Fruit fly (Drosophila melanogaster) whole organism, embryonic: Measurements from ENCODE around the gene CG4293.

Source experiments
- Bdp1 ChIP-seq: fragments of 200-800 bp; sonication (Bioruptor generic); optimal IDR thresholded peaks from 3 replicates; lab custom pipeline; 2016; ENCODE audit warnings: missing biosample characterization, missing genetic modification characterization
- CG10321 ChIP-seq: fragments of 200-800 bp; sonication (Bioruptor generic); IDR thresholded peaks from 2 replicates; pipeline ENCODE4 v1.3.6; 2022; ENCODE audit warnings: missing biosample characterization, missing genetic modification characterization
- CG12155 ChIP-seq: fragments of 200-800 bp; sonication (Bioruptor generic); optimal IDR thresholded peaks from 3 replicates; lab custom pipeline; 2016; ENCODE audit warnings: missing biosample characterization, missing genetic modification characterization
- CG12219 ChIP-seq: fragments of 200-800 bp; sonication (Bioruptor generic); optimal IDR thresholded peaks from 3 replicates; lab custom pipeline; 2018; ENCODE audit warnings: missing biosample characterization, mild to moderate bottlenecking, missing genetic modification characterization
- CG14441 ChIP-seq: fragments of 200-800 bp; sonication (Bioruptor generic); IDR thresholded peaks from 2 replicates; pipeline ENCODE4 v1.3.6; 2022; ENCODE audit warnings: missing biosample characterization, missing genetic modification characterization
- CG1529 ChIP-seq: fragments of 200-800 bp; sonication (Bioruptor generic); optimal IDR thresholded peaks from 3 replicates; lab custom pipeline; 2018; ENCODE audit warnings: missing biosample characterization, missing genetic modification characterization
- CG15479 ChIP-seq: fragments of 200-800 bp; sonication (Bioruptor generic); optimal IDR thresholded peaks from 3 replicates; lab custom pipeline; 2019; ENCODE audit warnings: missing biosample characterization, mild to moderate bottlenecking, missing genetic modification characterization, moderate library complexity
- CG15514 ChIP-seq: fragments of 200-800 bp; sonication (Bioruptor generic); optimal IDR thresholded peaks from 3 replicates; lab custom pipeline; 2017; ENCODE audit warnings: missing biosample characterization, missing genetic modification characterization, mild to moderate bottlenecking, moderate library complexity, missing genetic modification reagents
- CG16863 ChIP-seq: fragments of 200-800 bp; sonication (Bioruptor generic); optimal IDR thresholded peaks from 3 replicates; lab custom pipeline; 2016; ENCODE audit warnings: missing biosample characterization, missing genetic modification characterization
- CG17612 ChIP-seq: fragments of 200-800 bp; sonication (Bioruptor generic); IDR thresholded peaks from 2 replicates; pipeline ENCODE4 v1.3.6; 2022; ENCODE audit warnings: missing biosample characterization, missing genetic modification characterization
- CG1792 ChIP-seq: fragments of 200-800 bp; sonication (Bioruptor generic); optimal IDR thresholded peaks from 2 replicates; lab custom pipeline; 2016; ENCODE audit warnings: missing biosample characterization, missing genetic modification characterization
- CG30403 ChIP-seq: fragments of 200-800 bp; sonication (Bioruptor generic); optimal IDR thresholded peaks from 3 replicates; lab custom pipeline; 2016; ENCODE audit warnings: missing biosample characterization, missing genetic modification characterization
- CG32767 ChIP-seq: fragments of 200-800 bp; sonication (Bioruptor generic); IDR thresholded peaks from 2 replicates; pipeline ENCODE4 v1.3.6; 2022; ENCODE audit warnings: missing biosample characterization, missing genetic modification characterization
- CG4328 ChIP-seq: fragments of 200-800 bp; sonication (Bioruptor generic); optimal IDR thresholded peaks from 3 replicates; lab custom pipeline; 2017; ENCODE audit warnings: missing biosample characterization, missing genetic modification reagents, missing genetic modification characterization
- CG4404 ChIP-seq: fragments of 200-800 bp; sonication (Bioruptor generic); IDR thresholded peaks from 2 replicates; pipeline ENCODE4 v1.3.6; 2022; ENCODE audit warnings: missing biosample characterization, missing genetic modification characterization
- CG6689 ChIP-seq: fragments of 200-800 bp; sonication (Bioruptor generic); IDR thresholded peaks from 2 replicates; pipeline ENCODE4 v1.3.6; 2022; ENCODE audit warnings: missing biosample characterization, missing genetic modification characterization
- CG6791 ChIP-seq: fragments of 200-800 bp; sonication (Bioruptor generic); IDR thresholded peaks from 3 replicates; pipeline ENCODE4 v1.3.6; 2022; ENCODE audit warnings: missing biosample characterization, missing genetic modification characterization; ENCODE audit not compliant: partially characterized antibody
- CHES-1-like ChIP-seq: fragments of 200-800 bp; sonication (Bioruptor generic); optimal IDR thresholded peaks from 2 replicates; lab custom pipeline; 2016; ENCODE audit warnings: missing biosample characterization, missing genetic modification characterization
- Camta ChIP-seq: fragments of 200-800 bp; sonication (Bioruptor generic); optimal IDR thresholded peaks from 2 replicates; lab custom pipeline; 2016; ENCODE audit warnings: missing biosample characterization, missing genetic modification characterization
- D ChIP-seq, 2 experiments: fragments of 200-800 bp in 1 of 2; fragments of >200 bp in 1 of 2; sonication (Bioruptor generic) in 1 of 2; optimal IDR thresholded peaks; 2 replicates in 1 of 2; 3 replicates in 1 of 2; lab custom pipeline; 2017; ENCODE audit warnings: mild to moderate bottlenecking in 1 of 2, missing biosample characterization in 1 of 2, missing genetic modification characterization in 1 of 2, missing genetic modification reagents in 1 of 2
- Dek ChIP-seq: fragments of 200-800 bp; sonication (Bioruptor generic); optimal IDR thresholded peaks from 3 replicates; lab custom pipeline; 2019; ENCODE audit warnings: missing biosample characterization, mild to moderate bottlenecking, missing genetic modification characterization, moderate library complexity
- Doc3 ChIP-seq: fragments of 200-800 bp; sonication (Bioruptor generic); IDR thresholded peaks from 3 replicates; pipeline ENCODE4 v1.3.6; 2022; ENCODE audit warnings: missing biosample characterization, missing genetic modification characterization; ENCODE audit not compliant: partially characterized antibody
- E2f2 ChIP-seq: fragments of 200-800 bp; sonication (Bioruptor generic); IDR thresholded peaks from 2 replicates; pipeline ENCODE4 v1.3.6; 2022; ENCODE audit warnings: missing biosample characterization, missing genetic modification characterization
- Elba2 ChIP-seq: fragments of 200-800 bp; sonication (Bioruptor generic); optimal IDR thresholded peaks from 3 replicates; lab custom pipeline; 2016; ENCODE audit warnings: missing biosample characterization, missing genetic modification characterization
- Fer2 ChIP-seq: fragments of 200-800 bp; sonication (Bioruptor generic); optimal IDR thresholded peaks from 2 replicates; lab custom pipeline; 2018; ENCODE audit warnings: missing biosample characterization, mild to moderate bottlenecking, missing genetic modification characterization, moderate library complexity
- Rfx ChIP-seq: fragments of 200-800 bp; sonication (Bioruptor generic); IDR thresholded peaks from 2 replicates; pipeline ENCODE4 v1.3.6; 2022; ENCODE audit warnings: missing biosample characterization, missing genetic modification characterization
- Tbp ChIP-seq: fragments of >200 bp; optimal IDR thresholded peaks from 2 replicates; lab custom pipeline; 2018; ENCODE audit warnings: missing biosample characterization, missing genetic modification characterization
- Trl ChIP-seq, 3 experiments: fragments of >200 bp in 2 of 3; fragments of 200-800 bp in 1 of 3; sonication (Bioruptor generic) in 1 of 3; optimal IDR thresholded peaks; 2 replicates in 1 of 3; 3 replicates in 2 of 3; lab custom pipeline; 2016 to 2017; ENCODE audit warnings: missing biosample characterization in 1 of 3, missing genetic modification characterization in 1 of 3
- Usf ChIP-seq: fragments of 200-800 bp; sonication (Bioruptor generic); optimal IDR thresholded peaks from 2 replicates; lab custom pipeline; 2017; ENCODE audit warnings: missing genotype, missing biosample characterization, missing genetic modification characterization
- aop ChIP-seq: fragments of 200-800 bp; sonication (Bioruptor generic); IDR thresholded peaks from 2 replicates; pipeline ENCODE4 v1.3.6; 2022; ENCODE audit warnings: missing biosample characterization, missing genetic modification characterization
- ap ChIP-seq: fragments of 200-800 bp; sonication (Bioruptor generic); IDR thresholded peaks from 2 replicates; pipeline ENCODE4 v1.3.6; 2022; ENCODE audit warnings: missing biosample characterization, missing genetic modification characterization
- ash1 ChIP-seq: fragments of 200-800 bp; sonication (Bioruptor generic); optimal IDR thresholded peaks from 2 replicates; lab custom pipeline; 2018; ENCODE audit warnings: missing biosample characterization, mild to moderate bottlenecking, missing genetic modification characterization
- bcd ChIP-seq: fragments of 200-800 bp; sonication (Bioruptor generic); optimal IDR thresholded peaks from 2 replicates; lab custom pipeline; 2017; ENCODE audit warnings: missing biosample characterization, mild to moderate bottlenecking, missing genetic modification characterization
- crol ChIP-seq: fragments of 200-800 bp; sonication (Bioruptor generic); IDR thresholded peaks from 2 replicates; pipeline ENCODE4 v1.3.6; 2022; ENCODE audit warnings: missing biosample characterization, missing genetic modification characterization
- cwo ChIP-seq: fragments of 200-800 bp; sonication (Bioruptor generic); optimal IDR thresholded peaks from 3 replicates; lab custom pipeline; 2017; ENCODE audit warnings: missing biosample characterization, missing genetic modification characterization, mild to moderate bottlenecking, moderate library complexity, missing genetic modification reagents
- da ChIP-seq: fragments of 200-800 bp; sonication (Bioruptor generic); optimal IDR thresholded peaks from 2 replicates; lab custom pipeline; 2016; ENCODE audit warnings: missing biosample characterization, missing genetic modification characterization
- gce ChIP-seq: fragments of 200-800 bp; sonication (Bioruptor generic); IDR thresholded peaks from 3 replicates; pipeline ENCODE4 v1.3.6; 2022; ENCODE audit warnings: missing biosample characterization, missing genetic modification characterization
- ham ChIP-seq: fragments of 200-800 bp; sonication (Bioruptor generic); IDR thresholded peaks from 2 replicates; pipeline ENCODE4 v1.3.6; 2022; ENCODE audit warnings: missing biosample characterization, missing genetic modification characterization
- knrl ChIP-seq: fragments of 200-800 bp; sonication (Bioruptor generic); IDR thresholded peaks from 3 replicates; pipeline ENCODE4 v1.3.6; 2022; ENCODE audit warnings: missing biosample characterization, missing genetic modification characterization; ENCODE audit not compliant: partially characterized antibody
- nerfin-2 ChIP-seq: fragments of 200-800 bp; sonication (Bioruptor generic); IDR thresholded peaks from 2 replicates; pipeline ENCODE4 v1.3.6; 2022; ENCODE audit warnings: missing biosample characterization, missing genetic modification characterization; ENCODE audit not compliant: partially characterized antibody
- oc ChIP-seq: fragments of 200-800 bp; sonication (Bioruptor generic); optimal IDR thresholded peaks from 2 replicates; lab custom pipeline; 2018; ENCODE audit warnings: missing biosample characterization, mild to moderate bottlenecking, missing genetic modification characterization, moderate library complexity
- onecut ChIP-seq: fragments of 200-800 bp; sonication (Bioruptor generic); IDR thresholded peaks from 2 replicates; pipeline ENCODE4 v1.3.6; 2022; ENCODE audit warnings: missing biosample characterization, missing genetic modification characterization
- otp ChIP-seq: fragments of 200-800 bp; sonication (Bioruptor generic); IDR thresholded peaks from 3 replicates; pipeline ENCODE4, ENCODE4 v1.3.6; 2022; ENCODE audit warnings: missing biosample characterization, missing genetic modification characterization
- pros ChIP-seq: fragments of 200-800 bp; sonication (Bioruptor generic); optimal IDR thresholded peaks from 3 replicates; lab custom pipeline; 2019; ENCODE audit warnings: missing biosample characterization, mild to moderate bottlenecking, missing genetic modification characterization, moderate library complexity
- row ChIP-seq: fragments of 200-800 bp; sonication (Bioruptor generic); IDR thresholded peaks from 3 replicates; pipeline ENCODE4 v1.3.6; 2022; ENCODE audit warnings: missing biosample characterization, missing genetic modification characterization
- sim ChIP-seq: fragments of 200-800 bp; sonication (Bioruptor generic); IDR thresholded peaks from 2 replicates; pipeline ENCODE4 v1.3.6; 2022; ENCODE audit warnings: missing biosample characterization, missing genetic modification characterization
- slou ChIP-seq: fragments of 200-800 bp; sonication (Bioruptor generic); optimal IDR thresholded peaks from 3 replicates; lab custom pipeline; 2016; ENCODE audit warnings: missing biosample characterization, missing genetic modification characterization
- sug ChIP-seq: fragments of 200-800 bp; optimal IDR thresholded peaks from 2 replicates; lab custom pipeline; 2019; ENCODE audit warnings: missing biosample characterization, mild to moderate bottlenecking, missing genetic modification characterization, moderate library complexity
- vnd ChIP-seq: fragments of 200-800 bp; sonication (Bioruptor generic); IDR thresholded peaks from 3 replicates; pipeline ENCODE4 v1.3.6; 2022; ENCODE audit warnings: missing biosample characterization, missing genetic modification characterization; ENCODE audit not compliant: partially characterized antibody
- zf30C ChIP-seq: fragments of 200-800 bp; sonication (Bioruptor generic); optimal IDR thresholded peaks from 3 replicates; lab custom pipeline; 2018; ENCODE audit warnings: missing biosample characterization, mild to moderate bottlenecking, missing genetic modification characterization

CG4293 gene

dm6 chrX:526479-527071 lies 3.5 kb downstream of the CG4293 start (continued):
- no peak for TF ChIP-seq Trl (optimal IDR thresholded peaks at IDR 0.05; lab: Kevin White, UChicago)
- TF ChIP-seq Trl (GFP tag; optimal IDR thresholded peaks at IDR 0.05; lab: Kevin White, UChicago), result peak; percentile 76
- TF ChIP-seq Elba2 (GFP tag; lab: Kevin White, UChicago), result peak; percentile 89
- no peak for TF ChIP-seq CG6791 (GFP tag; lab: Robert Waterston, UW)
- TF ChIP-seq CG12219, result peak; percentile 33
- no peak for TF ChIP-seq Tbp (GFP tag; lab: Kevin White, UChicago)
- peak; percentile 47; the same call in 1 of the 2 replicates for TF ChIP-seq sim
- no peak for TF ChIP-seq slou (GFP tag; lab: Kevin White, UChicago)
- TF ChIP-seq E2f2 (GFP tag; lab: Robert Waterston, UW), result no peak
- TF ChIP-seq crol, result no peak
- no peak for TF ChIP-seq gce (GFP tag; lab: Robert Waterston, UW)
- TF ChIP-seq nerfin-2, result no peak
- no peak for TF ChIP-seq ash1 (GFP tag; lab: Kevin White, UChicago)
- TF ChIP-seq Doc3, result no peak
- peak; percentile 71 for TF ChIP-seq Camta
- peak; percentile 95 for TF ChIP-seq zf30C (GFP tag; lab: Kevin White, UChicago)
- no peak for TF ChIP-seq Dek (tag; lab: Kevin White, UChicago)
- TF ChIP-seq oc (tag; lab: Kevin White, UChicago), result no peak
- peak; percentile 75 for TF ChIP-seq pros (GFP tag; lab: Kevin White, UChicago)
- TF ChIP-seq Bdp1 (GFP tag; lab: Kevin White, UChicago), result peak; percentile 9
- no peak for TF ChIP-seq sug (tag; lab: Kevin White, UChicago)
- no peak for TF ChIP-seq D (optimal IDR thresholded peaks at IDR 0.05; lab: Kevin White, UChicago)
- TF ChIP-seq D (GFP tag; optimal IDR thresholded peaks at IDR 0.05; lab: Kevin White, UChicago), result peak; percentile 61
- peak; percentile 67 for TF ChIP-seq CG12155 (GFP tag; lab: Kevin White, UChicago)
- TF ChIP-seq CG1529 (GFP tag; lab: Kevin White, UChicago), result peak; percentile 2
- TF ChIP-seq da (GFP tag; lab: Kevin White, UChicago), result peak; percentile 59
- TF ChIP-seq row (GFP tag; lab: Robert Waterston, UW), result peak; percentile 61
- peak; percentile 93 for TF ChIP-seq CG4404
- no peak for TF ChIP-seq CG32767 (GFP tag; lab: Robert Waterston, UW)
- 0 out of 3 replicates have a peak, but pooled peaks have one; percentile 45 for TF ChIP-seq otp
- peak; percentile 64 for TF ChIP-seq CG16863 (GFP tag; lab: Kevin White, UChicago)
- no peak for TF ChIP-seq CG1792
- peak; percentile 45 for TF ChIP-seq CG30403 (GFP tag; lab: Kevin White, UChicago)
- TF ChIP-seq ham, result no peak
- no peak for TF ChIP-seq vnd (GFP tag; lab: Robert Waterston, UW)
- no peak for TF ChIP-seq knrl
- no peak for TF ChIP-seq cwo
- TF ChIP-seq onecut (GFP tag; lab: Robert Waterston, UW), result peak; percentile 48
- peak; percentile 48 for TF ChIP-seq bcd
- TF ChIP-seq aop (GFP tag; lab: Robert Waterston, UW), result no peak
- TF ChIP-seq Fer2 (tag; lab: Kevin White, UChicago), result no peak
- TF ChIP-seq CG15514 (GFP tag; lab: Kevin White, UChicago), result no peak
- TF ChIP-seq Usf (GFP tag; lab: Kevin White, UChicago), result peak; percentile 71
- TF ChIP-seq CG17612, result no peak
- TF ChIP-seq Rfx (GFP tag; lab: Robert Waterston, UW), result no peak
- peak; percentile 79 for TF ChIP-seq CG15479 (GFP tag; lab: Kevin White, UChicago)
- TF ChIP-seq ap (GFP tag; lab: Robert Waterston, UW), result no peak
- no peak for TF ChIP-seq CG4328 (GFP tag; lab: Kevin White, UChicago)
- no peak for TF ChIP-seq CG10321 (GFP tag; lab: Robert Waterston, UW)
- TF ChIP-seq CHES-1-like, result peak; percentile 31
- no peak for TF ChIP-seq CG6689 (GFP tag; lab: Robert Waterston, UW)
- no peak for TF ChIP-seq CG14441
